Worm (Caenorhabditis elegans) whole organism, L1 larva: ENCODE data around the gene gln-5.

Experiments used
- alr-1 ChIP-seq: fragments of 200-800 bp; sonication (Bioruptor generic); optimal IDR thresholded peaks from 2 replicates; lab custom pipeline; 2018; ENCODE audit warnings: borderline replicate concordance, mild to moderate bottlenecking, missing genetic modification characterization, missing compliant biosample characterization
- aly-2 ChIP-seq: fragments of 150-350 bp; optimal IDR thresholded peaks from 2 replicates; lab custom pipeline; 2014; ENCODE audit warnings: missing biosample characterization, missing genetic modification characterization
- blmp-1 ChIP-seq: fragments of 150-350 bp; optimal IDR thresholded peaks from 2 replicates; lab custom pipeline; 2014; ENCODE audit warnings: missing biosample characterization, missing genetic modification characterization
- ceh-8 ChIP-seq: fragments of 200-800 bp; sonication (Bioruptor generic); optimal IDR thresholded peaks from 2 replicates; lab custom pipeline; 2018; ENCODE audit warnings: mild to moderate bottlenecking, missing genetic modification characterization, moderate library complexity, missing compliant biosample characterization
- ceh-82 ChIP-seq, 3 experiments: fragments of 150-350 bp in 1 of 3; sonication (generic microtip) in 2 of 3; optimal IDR thresholded peaks; 2 replicates each; lab custom pipeline; 2014 to 2017; ENCODE audit warnings: missing biosample characterization in 3 of 3, missing genetic modification characterization in 3 of 3
- ceh-90 ChIP-seq: sonication (generic microtip); optimal IDR thresholded peaks from 2 replicates; lab custom pipeline; 2016; ENCODE audit warnings: missing genetic modification characterization, missing compliant biosample characterization
- dpl-1 ChIP-seq, 3 experiments: fragments of 150-350 bp in 2 of 3; sonication (generic microtip) in 1 of 3; optimal IDR thresholded peaks; 2 replicates each; lab custom pipeline; 2014 to 2017; ENCODE audit warnings: missing biosample characterization in 3 of 3, missing genetic modification characterization in 3 of 3, missing genetic modification reagents in 3 of 3
- dsc-1 ChIP-seq: sonication (generic microtip); optimal IDR thresholded peaks from 2 replicates; lab custom pipeline; 2016; ENCODE audit warnings: mild to moderate bottlenecking, missing genetic modification characterization, missing compliant biosample characterization
- efl-1 ChIP-seq, 4 experiments: fragments of 150-350 bp; optimal IDR thresholded peaks in 3 of 4; peaks in 1 of 4; 1 replicate in 1 of 4; 2 replicates in 3 of 4; lab custom pipeline; 2014; ENCODE audit warnings: missing biosample characterization in 2 of 4, missing genetic modification characterization in 2 of 4, missing genetic modification reagents in 2 of 4
- egl-13 ChIP-seq: sonication (generic microtip); optimal IDR thresholded peaks from 2 replicates; lab custom pipeline; 2016; ENCODE audit warnings: missing genotype, missing genetic modification reagents, missing genetic modification characterization, missing compliant biosample characterization
- elt-2 ChIP-seq: sonication (generic microtip); optimal IDR thresholded peaks from 2 replicates; lab custom pipeline; 2016; ENCODE audit warnings: missing genetic modification characterization, mild to moderate bottlenecking, inconsistent platforms, missing compliant biosample characterization, missing genetic modification reagents
- elt-3 ChIP-seq, 6 experiments: fragments of 150-350 bp in 1 of 6; sonication (generic microtip); optimal IDR thresholded peaks; 2 replicates each; lab custom pipeline; 2017 to 2018; ENCODE audit warnings: missing biosample characterization in 6 of 6, missing genetic modification characterization in 6 of 6, inconsistent platforms in 1 of 6
- ets-5 ChIP-seq: fragments of 200-800 bp; sonication (Bioruptor generic); IDR thresholded peaks from 2 replicates; pipeline ENCODE4 v1.3.6; 2022; ENCODE audit warnings: missing genetic modification characterization, missing compliant biosample characterization
- fkh-10 ChIP-seq: sonication (generic microtip); optimal IDR thresholded peaks from 2 replicates; lab custom pipeline; 2017; ENCODE audit warnings: missing biosample characterization, missing genetic modification reagents, missing genetic modification characterization
- fkh-8 ChIP-seq: sonication (generic microtip); optimal IDR thresholded peaks from 2 replicates; lab custom pipeline; 2016; ENCODE audit warnings: mild to moderate bottlenecking, missing genetic modification characterization, missing compliant biosample characterization
- hlh-4 ChIP-seq: sonication (generic microtip); optimal IDR thresholded peaks from 2 replicates; lab custom pipeline; 2016; ENCODE audit warnings: mild to moderate bottlenecking, missing genetic modification characterization, missing compliant biosample characterization
- irx-1 ChIP-seq: sonication (generic microtip); optimal IDR thresholded peaks from 2 replicates; lab custom pipeline; 2016; ENCODE audit warnings: missing genetic modification characterization, missing compliant biosample characterization
- isw-1 ChIP-seq: fragments of 200-800 bp; sonication (Bioruptor generic); IDR thresholded peaks from 2 replicates; pipeline ENCODE4 v1.3.6; 2022; ENCODE audit warnings: missing genetic modification characterization, missing compliant biosample characterization
- jun-1 ChIP-seq: fragments of 150-350 bp; optimal IDR thresholded peaks from 2 replicates; lab custom pipeline; 2014; ENCODE audit warnings: missing biosample characterization, missing genetic modification reagents, missing genetic modification characterization
- lin-13 ChIP-seq: fragments of 150-350 bp; optimal IDR thresholded peaks from 2 replicates; lab custom pipeline; 2014; ENCODE audit warnings: missing biosample characterization, missing genetic modification reagents, missing genetic modification characterization
- lin-15B ChIP-seq: fragments of 150-350 bp; sonication (generic microtip); optimal IDR thresholded peaks from 3 replicates; lab custom pipeline; 2014; ENCODE audit warnings: missing biosample characterization, missing genetic modification characterization
- lin-35 ChIP-seq, 2 experiments: fragments of 150-350 bp; optimal IDR thresholded peaks; 2 replicates each; lab custom pipeline; 2014; ENCODE audit warnings: missing biosample characterization in 2 of 2, missing genetic modification characterization in 2 of 2, missing genetic modification reagents in 2 of 2
- lir-3 ChIP-seq: sonication (generic microtip); optimal IDR thresholded peaks from 2 replicates; lab custom pipeline; 2016; ENCODE audit warnings: mild to moderate bottlenecking, missing genetic modification characterization, moderate library complexity, missing compliant biosample characterization; ENCODE audit not compliant: poor library complexity
- lsy-2 ChIP-seq, 2 experiments: fragments of 150-350 bp; optimal IDR thresholded peaks; 2 replicates each; lab custom pipeline; 2014; ENCODE audit warnings: missing biosample characterization in 2 of 2, missing genetic modification characterization in 2 of 2
- mab-9 ChIP-seq: fragments of 200-800 bp; sonication (Bioruptor generic); IDR thresholded peaks from 2 replicates; pipeline ENCODE4 v1.3.6; 2022; ENCODE audit warnings: missing genetic modification reagents, missing genetic modification characterization, missing compliant biosample characterization
- mdl-1 ChIP-seq, 2 experiments: fragments of 150-350 bp; optimal IDR thresholded peaks; 2 replicates each; lab custom pipeline; 2014 to 2017; ENCODE audit warnings: missing biosample characterization in 2 of 2, missing genetic modification characterization in 2 of 2, inconsistent platforms in 1 of 2
- mef-2 ChIP-seq: fragments of 150-350 bp; optimal IDR thresholded peaks from 2 replicates; lab custom pipeline; 2014; ENCODE audit warnings: missing biosample characterization, missing genetic modification characterization
- nhr-11 ChIP-seq: fragments of 150-350 bp; optimal IDR thresholded peaks from 2 replicates; lab custom pipeline; 2014; ENCODE audit warnings: missing biosample characterization, missing genetic modification characterization
- nhr-19 ChIP-seq: fragments of 200-800 bp; sonication (Bioruptor generic); conservative IDR thresholded peaks from 2 replicates; pipeline ENCODE4 v1.3.6; 2022; ENCODE audit warnings: missing genetic modification characterization, missing compliant biosample characterization
- nhr-28 ChIP-seq: fragments of 150-350 bp; optimal IDR thresholded peaks from 2 replicates; lab custom pipeline; 2014; ENCODE audit warnings: missing biosample characterization, missing genetic modification characterization
- nhr-85 ChIP-seq: sonication (generic microtip); peaks from one replicate; lab custom pipeline; 2016; ENCODE audit warnings: missing genetic modification characterization, inconsistent platforms, missing compliant biosample characterization
- nhr-90 ChIP-seq: sonication (generic microtip); optimal IDR thresholded peaks from 2 replicates; lab custom pipeline; 2016; ENCODE audit warnings: mild to moderate bottlenecking, missing genetic modification characterization, missing compliant biosample characterization; ENCODE audit not compliant: poor library complexity
- pqm-1 ChIP-seq: sonication (generic microtip); optimal IDR thresholded peaks from 3 replicates; lab custom pipeline; 2017; ENCODE audit warnings: missing biosample characterization, missing genetic modification characterization
- rnt-1 ChIP-seq: sonication (generic microtip); optimal IDR thresholded peaks from 2 replicates; lab custom pipeline; 2016; ENCODE audit warnings: mild to moderate bottlenecking, missing genetic modification characterization, moderate library complexity, missing compliant biosample characterization
- skn-1 ChIP-seq: fragments of 150-350 bp; optimal IDR thresholded peaks from 2 replicates; lab custom pipeline; 2014; ENCODE audit warnings: missing biosample characterization, missing genetic modification characterization
- snu-23 ChIP-seq: sonication (generic microtip); optimal IDR thresholded peaks from 2 replicates; lab custom pipeline; 2016; ENCODE audit warnings: missing genetic modification characterization, missing compliant biosample characterization
- sptf-1 ChIP-seq: fragments of 150-350 bp; optimal IDR thresholded peaks from 2 replicates; lab custom pipeline; 2014; ENCODE audit warnings: missing biosample characterization, missing genetic modification characterization
- unc-86 ChIP-seq: sonication (generic microtip); optimal IDR thresholded peaks from 2 replicates; lab custom pipeline; 2016; ENCODE audit warnings: missing genetic modification characterization, missing compliant biosample characterization
- unc-98 ChIP-seq: fragments of 200-800 bp; sonication (Bioruptor generic); IDR thresholded peaks from 2 replicates; pipeline ENCODE4 v1.3.6; 2022; ENCODE audit warnings: missing genetic modification characterization, missing compliant biosample characterization
- zag-1 ChIP-seq: fragments of 150-350 bp; optimal IDR thresholded peaks from 2 replicates; lab custom pipeline; 2014; ENCODE audit warnings: missing biosample characterization, missing genetic modification characterization
- ztf-11 ChIP-seq, 2 experiments: sonication (generic microtip); optimal IDR thresholded peaks; 2 replicates each; lab custom pipeline; 2016 to 2017; ENCODE audit warnings: missing genetic modification characterization in 2 of 2, missing biosample characterization in 1 of 2, missing compliant biosample characterization in 1 of 2

gln-5 gene

ce11 chrIV:17263714-17264113 lies 9.7 kb downstream of the gln-5 start (continued):
- TF ChIP-seq ets-5 (GFP tag; lab: Robert Waterston, UW) (no peak), lin-35 (GFP tag; optimal IDR thresholded peaks at IDR 0.05; lab: Kevin White, UChicago) (peak in 1 of 2 experiments; percentile 69), fkh-8 (tag; lab: Kevin White, UChicago) (no peak), unc-98 (GFP tag; lab: Robert Waterston, UW) (no peak), unc-86 (tag; lab: Kevin White, UChicago) (no peak), ceh-90 (tag; lab: Kevin White, UChicago) (no peak), fkh-10 (no peak), elt-3 (tag; optimal IDR thresholded peaks at IDR 0.05; lab: Kevin White, UChicago) (peak in 2 of 6 experiments; percentile 0 to 24), nhr-11 (no peak), rnt-1 (no peak), nhr-19 (GFP tag; lab: Robert Waterston, UW) (no peak), egl-13 (no peak), nhr-90 (tag; lab: Kevin White, UChicago) (peak; percentile 15), blmp-1 (tag; lab: Kevin White, UChicago) (peak; percentile 52), ztf-11 (tag; optimal IDR thresholded peaks at IDR 0.05; lab: Kevin White, UChicago) (no peak), pqm-1 (tag; lab: Kevin White, UChicago) (peak; percentile 6), elt-2 (peak; percentile 85), lin-15B (tag; lab: Kevin White, UChicago) (no peak), jun-1 (tag; lab: Kevin White, UChicago) (no peak), lsy-2 (tag; optimal IDR thresholded peaks at IDR 0.05; lab: Kevin White, UChicago) (peak in 1 of 2 experiments; percentile 17), lin-13 (GFP tag; lab: Kevin White, UChicago) (no peak), isw-1 (GFP tag; lab: Robert Waterston, UW) (no peak), zag-1 (tag; lab: Kevin White, UChicago) (no peak), mef-2 (tag; lab: Kevin White, UChicago) (no peak), dpl-1 (GFP tag; optimal IDR thresholded peaks at IDR 0.05; lab: Kevin White, UChicago) (no peak), mab-9 (GFP tag; lab: Robert Waterston, UW) (no peak), irx-1 (tag; lab: Kevin White, UChicago) (no peak), alr-1 (tag; lab: Kevin White, UChicago) (no peak), mdl-1 (tag; optimal IDR thresholded peaks at IDR 0.05; lab: Kevin White, UChicago) (no peak), sptf-1 (tag; lab: Kevin White, UChicago) (no peak), aly-2 (tag; lab: Kevin White, UChicago) (no peak), nhr-85 (tag; lab: Kevin White, UChicago) (no peak), lir-3 (tag; lab: Kevin White, UChicago) (no peak), ceh-82 (tag; optimal IDR thresholded peaks at IDR 0.05; lab: Kevin White, UChicago) (no peak), skn-1 (no peak)

ce11 chrIV:17262385-17262784 lies 11.1 kb downstream of the gln-5 start, which contains the start of gene ZK550.6:
Gene ZK550.6 (minus strand): TSS chrIV:17262485.
- no peak for TF ChIP-seq nhr-90 (tag; lab: Kevin White, UChicago)
- TF ChIP-seq unc-98 (GFP tag; lab: Robert Waterston, UW), result no peak
- TF ChIP-seq lin-35 (GFP tag; optimal IDR thresholded peaks at IDR 0.05; lab: Kevin White, UChicago), result no peak
- TF ChIP-seq hlh-4 (tag; lab: Kevin White, UChicago), result no peak
- TF ChIP-seq efl-1 (optimal IDR thresholded peaks at IDR 0.05; lab: Kevin White, UChicago), result no peak
- TF ChIP-seq efl-1 (GFP tag; optimal IDR thresholded peaks at IDR 0.05 in 1 of 2; lab: Kevin White, UChicago), result peak in 1 of 2 experiments; percentile 6
- no peak for TF ChIP-seq snu-23
- TF ChIP-seq dsc-1, result no peak
- no peak for TF ChIP-seq ceh-8 (GFP tag; lab: Kevin White, UChicago)
- TF ChIP-seq nhr-28 (tag; lab: Kevin White, UChicago), result no peak
